Fruit fly (Drosophila melanogaster): Measurements from ENCODE around the gene Lcp65Af.

- TF ChIP-seq Atf6 (GFP tag; IDR thresholded peaks at IDR 0.05) (no peak), sisA (GFP tag; IDR thresholded peaks at IDR 0.05) (no peak), CG1792 (GFP tag; optimal IDR thresholded peaks at IDR 0.05) (no peak), CG9817 (tag; optimal IDR thresholded peaks at IDR 0.05) (no peak), kay (GFP tag; optimal IDR thresholded peaks at IDR 0.05) (no peak), CG7271 (tag; optimal IDR thresholded peaks at IDR 0.05) (no peak), psq (GFP tag; optimal IDR thresholded peaks at IDR 0.05) (no peak)
These were observed 3.0 kb downstream of the Lcp65Af start, which contains the start of gene Lcp65Ag2 for dm6 chr3L:6133546-6133945.

All from whole organism, embryonic.